Fruit fly (Drosophila melanogaster): ENCODE data around the gene Odj.

Gene Odj

DNA sequence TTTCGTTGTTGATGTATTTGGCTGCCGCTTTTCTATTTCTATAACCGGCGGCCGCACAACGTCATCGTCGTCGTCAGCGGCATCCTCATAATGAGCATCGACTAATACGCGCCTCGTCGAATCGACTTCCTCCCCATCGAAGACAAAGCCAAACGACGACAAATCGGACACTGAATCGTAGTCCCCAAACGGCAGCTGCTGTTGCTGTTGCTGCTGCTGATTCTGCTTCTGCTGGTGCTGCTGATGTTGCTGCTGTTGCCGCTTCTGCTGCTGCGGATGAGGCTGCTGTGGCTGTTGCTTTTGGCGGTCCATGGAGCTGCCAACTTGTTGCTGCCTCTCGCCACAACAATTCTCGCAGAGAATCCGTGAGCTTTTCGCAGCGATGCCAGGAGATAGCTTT lies 25.9 kb downstream of the Odj start (continued):
- no peak for TF ChIP-seq CG10431 (GFP tag; optimal IDR thresholded peaks at IDR 0.05)
- no peak for TF ChIP-seq CG11456 (GFP tag; IDR thresholded peaks at IDR 0.05)
- no peak for TF ChIP-seq CG14667 (GFP tag; IDR thresholded peaks at IDR 0.05)
- no peak for TF ChIP-seq CG32532 (GFP tag; IDR thresholded peaks at IDR 0.05)
- no peak for TF ChIP-seq CG11398 (GFP tag; optimal IDR thresholded peaks at IDR 0.05)
- no peak for TF ChIP-seq hkb (optimal IDR thresholded peaks at IDR 0.05)
- TF ChIP-seq hkb (GFP tag; IDR thresholded peaks at IDR 0.05): no peak
- no peak for TF ChIP-seq otp (GFP tag; IDR thresholded peaks at IDR 0.05)
- no peak for TF ChIP-seq maf-S (GFP tag; optimal IDR thresholded peaks at IDR 0.05)
- no peak for TF ChIP-seq pan (optimal IDR thresholded peaks at IDR 0.05)
- peak in 1 of 2 experiments; percentile 7 for TF ChIP-seq pan (GFP tag; optimal IDR thresholded peaks at IDR 0.05 in 1 of 2, IDR thresholded peaks at IDR 0.05 in 1 of 2)
- peak; percentile 31; the same call in 1 of the 2 replicates for TF ChIP-seq Drgx (GFP tag; IDR thresholded peaks at IDR 0.05)
- no peak for TF ChIP-seq twi (tag; optimal IDR thresholded peaks at IDR 0.05)

DNA sequence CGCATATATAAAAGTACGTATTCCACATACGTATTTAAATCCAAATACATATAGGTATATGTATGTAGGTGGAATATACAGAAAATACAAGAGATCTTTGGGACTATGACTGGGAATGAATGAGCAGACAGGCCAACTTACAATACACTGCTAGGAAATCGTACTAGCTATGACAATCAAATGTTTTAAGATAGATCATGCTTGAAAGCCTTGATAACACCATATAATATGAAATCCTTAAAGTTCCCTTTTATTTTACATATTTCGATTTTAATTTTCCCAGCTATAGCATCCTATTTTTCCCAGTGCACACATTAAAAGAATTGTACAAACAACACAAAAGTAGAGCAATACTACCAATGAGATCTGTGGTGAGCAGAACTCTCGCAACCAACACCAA lies 27.7 kb downstream of the Odj start:
- TF ChIP-seq CG7372 (GFP tag; IDR thresholded peaks at IDR 0.05) (peak; percentile 85), ttk (GFP tag; IDR thresholded peaks at IDR 0.05) (peak; percentile 83), ham (GFP tag; IDR thresholded peaks at IDR 0.05) (peak; percentile 70; the same call in 1 of the 2 replicates), Kr (GFP tag; optimal IDR thresholded peaks at IDR 0.05) (no peak), org-1 (GFP tag; optimal IDR thresholded peaks at IDR 0.05) (peak; percentile 69), bigmax (GFP tag; optimal IDR thresholded peaks at IDR 0.05) (no peak), CG6813 (GFP tag; optimal IDR thresholded peaks at IDR 0.05) (peak; percentile 71), CG16779 (GFP tag; IDR thresholded peaks at IDR 0.05) (peak; percentile 76), NK7.1 (GFP tag; optimal IDR thresholded peaks at IDR 0.05) (peak; percentile 80), CG11696 (GFP tag; IDR thresholded peaks at IDR 0.05) (peak; percentile 45; the same call in 1 of the 2 replicates), CG15269 (tag; optimal IDR thresholded peaks at IDR 0.05) (peak; percentile 88), CG3163 (GFP tag; optimal IDR thresholded peaks at IDR 0.05) (no peak), Hsf (GFP tag; optimal IDR thresholded peaks at IDR 0.05) (peak; percentile 63), Hmx (GFP tag; optimal IDR thresholded peaks at IDR 0.05) (peak; percentile 45), odd (GFP tag; optimal IDR thresholded peaks at IDR 0.05) (peak; percentile 35), Pdp1 (GFP tag; optimal IDR thresholded peaks at IDR 0.05) (peak; percentile 81 to 83), CG32532 (GFP tag; IDR thresholded peaks at IDR 0.05) (peak; percentile 94), ro (GFP tag; IDR thresholded peaks at IDR 0.05) (peak; percentile 58; the same call in 1 of the 2 replicates), HLHmδ (GFP tag; optimal IDR thresholded peaks at IDR 0.05) (no peak), CG31224 (GFP tag; IDR thresholded peaks at IDR 0.05) (peak; percentile 87), NC2β (GFP tag; optimal IDR thresholded peaks at IDR 0.05) (peak; percentile 1), CG17829 (tag; optimal IDR thresholded peaks at IDR 0.05) (peak; percentile 85), Xrp1 (GFP tag; IDR thresholded peaks at IDR 0.05) (peak; percentile 83), CG9727 (GFP tag; optimal IDR thresholded peaks at IDR 0.05) (peak; percentile 50), CG1792 (GFP tag; optimal IDR thresholded peaks at IDR 0.05) (peak; percentile 35), CG6272 (GFP tag; IDR thresholded peaks at IDR 0.05) (peak; percentile 79), MESR4 (GFP tag; optimal IDR thresholded peaks at IDR 0.05) (no peak), CG5953 (GFP tag; IDR thresholded peaks at IDR 0.05) (peak; percentile 84), dysf (GFP tag; IDR thresholded peaks at IDR 0.05) (peak; percentile 93), CG2199 (GFP tag; IDR thresholded peaks at IDR 0.05) (0 out of 3 replicates have a peak, but pooled peaks have one; percentile 37), Sox100B (GFP tag; optimal IDR thresholded peaks at IDR 0.05) (peak; percentile 64), CG12071 (GFP tag; optimal IDR thresholded peaks at IDR 0.05) (peak; percentile 61), CG17612 (GFP tag; IDR thresholded peaks at IDR 0.05) (peak; percentile 67), so (GFP tag; IDR thresholded peaks at IDR 0.05) (peak; percentile 80), CoRest (tag; optimal IDR thresholded peaks at IDR 0.05) (peak; percentile 84), CG4730 (GFP tag; IDR thresholded peaks at IDR 0.05) (peak; percentile 86), scrt (GFP tag; optimal IDR thresholded peaks at IDR 0.05) (peak; percentile 68), CG6854 (GFP tag; optimal IDR thresholded peaks at IDR 0.05) (peak; percentile 36), CG15696 (tag; optimal IDR thresholded peaks at IDR 0.05) (peak; percentile 43), da (GFP tag; optimal IDR thresholded peaks at IDR 0.05) (peak; percentile 26)
